Fruit fly (Drosophila melanogaster) whole organism, embryonic: ENCODE results near the gene CG3546.
A peak's percentile ranks its signal among the peaks of the same experiment; 100 is the strongest.

Source experiments
- CG10209 ChIP-seq: fragments of 200-800 bp; sonication (Bioruptor generic); optimal IDR thresholded peaks from 3 replicates; lab custom pipeline; 2017; ENCODE audit warnings: missing biosample characterization, mild to moderate bottlenecking, missing genetic modification characterization, missing genetic modification reagents
- CG10979 ChIP-seq: fragments of 200-800 bp; sonication (Bioruptor generic); optimal IDR thresholded peaks from 2 replicates; lab custom pipeline; 2018; ENCODE audit warnings: missing biosample characterization, mild to moderate bottlenecking, missing genetic modification characterization, moderate library complexity
- CG12071 ChIP-seq: fragments of 200-800 bp; sonication (Bioruptor generic); optimal IDR thresholded peaks from 3 replicates; lab custom pipeline; 2018; ENCODE audit warnings: missing biosample characterization, mild to moderate bottlenecking, missing genetic modification characterization
- CG12236 ChIP-seq: fragments of 200-800 bp; sonication (Bioruptor generic); optimal IDR thresholded peaks from 2 replicates; lab custom pipeline; 2016; ENCODE audit warnings: missing biosample characterization, missing genetic modification characterization
- CG14050 ChIP-seq: fragments of 200-800 bp; sonication (Bioruptor generic); IDR thresholded peaks from 3 replicates; pipeline ENCODE4 v1.3.6; 2022; ENCODE audit warnings: missing biosample characterization, missing genetic modification characterization
- CG14667 ChIP-seq: fragments of 200-800 bp; sonication (Bioruptor generic); IDR thresholded peaks from 2 replicates; pipeline ENCODE4 v1.3.6; 2022; ENCODE audit warnings: missing biosample characterization, missing genetic modification characterization
- CG14710 ChIP-seq: fragments of 200-800 bp; sonication (Bioruptor generic); optimal IDR thresholded peaks from 3 replicates; lab custom pipeline; 2019; ENCODE audit warnings: missing biosample characterization, mild to moderate bottlenecking, missing genetic modification characterization, moderate library complexity
- CG15514 ChIP-seq: fragments of 200-800 bp; sonication (Bioruptor generic); optimal IDR thresholded peaks from 3 replicates; lab custom pipeline; 2017; ENCODE audit warnings: missing biosample characterization, missing genetic modification characterization, mild to moderate bottlenecking, moderate library complexity, missing genetic modification reagents
- CG16779 ChIP-seq: fragments of 200-800 bp; sonication (Bioruptor generic); IDR thresholded peaks from 2 replicates; pipeline ENCODE4 v1.3.6; 2022; ENCODE audit warnings: missing biosample characterization, missing genetic modification characterization
- CG16815 ChIP-seq: fragments of 200-800 bp; sonication (Bioruptor generic); optimal IDR thresholded peaks from 3 replicates; lab custom pipeline; 2017; ENCODE audit warnings: missing biosample characterization, mild to moderate bottlenecking, missing genetic modification characterization
- CG17186 ChIP-seq: fragments of 200-800 bp; sonication (Bioruptor generic); optimal IDR thresholded peaks from 3 replicates; lab custom pipeline; 2017; ENCODE audit warnings: missing biosample characterization, missing genetic modification reagents, missing genetic modification characterization
- CG17612 ChIP-seq: fragments of 200-800 bp; sonication (Bioruptor generic); IDR thresholded peaks from 2 replicates; pipeline ENCODE4 v1.3.6; 2022; ENCODE audit warnings: missing biosample characterization, missing genetic modification characterization
- CG17829 ChIP-seq: fragments of 200-800 bp; optimal IDR thresholded peaks from 2 replicates; lab custom pipeline; 2019; ENCODE audit warnings: missing biosample characterization, mild to moderate bottlenecking, missing genetic modification characterization, moderate library complexity
- CG1792 ChIP-seq: fragments of 200-800 bp; sonication (Bioruptor generic); optimal IDR thresholded peaks from 2 replicates; lab custom pipeline; 2016; ENCODE audit warnings: missing biosample characterization, missing genetic modification characterization
- CG18599 ChIP-seq: fragments of 200-800 bp; sonication (Bioruptor generic); optimal IDR thresholded peaks from 3 replicates; lab custom pipeline; 2017; ENCODE audit warnings: missing biosample characterization, missing genetic modification characterization, mild to moderate bottlenecking, moderate library complexity, missing genetic modification reagents
- CG2116 ChIP-seq: fragments of 200-800 bp; sonication (Bioruptor generic); optimal IDR thresholded peaks from 3 replicates; lab custom pipeline; 2018; ENCODE audit warnings: missing biosample characterization, mild to moderate bottlenecking, missing genetic modification characterization
- CG2129 ChIP-seq: fragments of 200-800 bp; sonication (Bioruptor generic); IDR thresholded peaks from 2 replicates; pipeline ENCODE4 v1.3.6; 2022; ENCODE audit warnings: missing biosample characterization, missing genetic modification characterization; ENCODE audit not compliant: partially characterized antibody
- CG2875 ChIP-seq: fragments of 200-800 bp; sonication (Bioruptor generic); optimal IDR thresholded peaks from 2 replicates; lab custom pipeline; 2017; ENCODE audit warnings: missing biosample characterization, mild to moderate bottlenecking, missing genetic modification characterization, missing genetic modification reagents
- CG32772 ChIP-seq: fragments of 200-800 bp; sonication (Bioruptor generic); IDR thresholded peaks from 2 replicates; pipeline ENCODE4 v1.3.6; 2022; ENCODE audit warnings: missing biosample characterization, missing genetic modification characterization
- CG33213 ChIP-seq: fragments of 200-800 bp; sonication (Bioruptor generic); optimal IDR thresholded peaks from 3 replicates; lab custom pipeline; 2016; ENCODE audit warnings: missing biosample characterization, missing genetic modification characterization
- CG7987 ChIP-seq: fragments of 200-800 bp; sonication (Bioruptor generic); optimal IDR thresholded peaks from 2 replicates; lab custom pipeline; 2018; ENCODE audit warnings: missing biosample characterization, mild to moderate bottlenecking, missing genetic modification characterization, moderate library complexity
- CG9797 ChIP-seq: fragments of 200-800 bp; sonication (Bioruptor generic); optimal IDR thresholded peaks from 3 replicates; lab custom pipeline; 2018; ENCODE audit warnings: missing biosample characterization, mild to moderate bottlenecking, missing genetic modification characterization
- CG9932 ChIP-seq: fragments of 200-800 bp; sonication (Bioruptor generic); IDR thresholded peaks from 2 replicates; pipeline ENCODE4 v1.3.6; 2022; ENCODE audit warnings: missing biosample characterization, missing genetic modification characterization
- CTCF ChIP-seq: fragments of 200-800 bp; sonication (Bioruptor generic); optimal IDR thresholded peaks from 2 replicates; lab custom pipeline; 2017; ENCODE audit warnings: missing biosample characterization, mild to moderate bottlenecking, missing genetic modification characterization, moderate library complexity
- D19B ChIP-seq: fragments of 200-800 bp; sonication (Bioruptor generic); optimal IDR thresholded peaks from 2 replicates; lab custom pipeline; 2017; ENCODE audit warnings: missing biosample characterization, mild to moderate bottlenecking, missing genetic modification characterization
- Dref ChIP-seq: fragments of 200-800 bp; sonication (Bioruptor generic); IDR thresholded peaks from 2 replicates; pipeline ENCODE4 v1.3.6; 2022; ENCODE audit warnings: missing biosample characterization, missing genetic modification characterization
- Ets65A ChIP-seq: fragments of 200-800 bp; sonication (Bioruptor generic); peaks from one replicate; lab custom pipeline; 2016; ENCODE audit warnings: missing biosample characterization, missing genetic modification characterization
- Fer3 ChIP-seq: fragments of 200-800 bp; sonication (Bioruptor generic); optimal IDR thresholded peaks from 2 replicates; lab custom pipeline; 2018; ENCODE audit warnings: missing biosample characterization, mild to moderate bottlenecking, missing genetic modification characterization, moderate library complexity
- HLH4C ChIP-seq: fragments of 200-800 bp; sonication (Bioruptor generic); IDR thresholded peaks from 3 replicates; pipeline ENCODE4 v1.3.6; 2022; ENCODE audit warnings: missing biosample characterization, missing genetic modification characterization; ENCODE audit not compliant: partially characterized antibody
- PHDP ChIP-seq: fragments of 200-800 bp; sonication (Bioruptor generic); optimal IDR thresholded peaks from 3 replicates; lab custom pipeline; 2018; ENCODE audit warnings: missing biosample characterization, mild to moderate bottlenecking, missing genetic modification characterization, moderate library complexity
- Sry-δ ChIP-seq: fragments of 200-800 bp; sonication (Bioruptor generic); optimal IDR thresholded peaks from 2 replicates; lab custom pipeline; 2016; ENCODE audit warnings: missing biosample characterization, missing genetic modification characterization
- Tbp ChIP-seq: fragments of >200 bp; optimal IDR thresholded peaks from 2 replicates; lab custom pipeline; 2018; ENCODE audit warnings: missing biosample characterization, missing genetic modification characterization
- Usf ChIP-seq: fragments of 200-800 bp; sonication (Bioruptor generic); optimal IDR thresholded peaks from 2 replicates; lab custom pipeline; 2017; ENCODE audit warnings: missing genotype, missing biosample characterization, missing genetic modification characterization
- bcd ChIP-seq: fragments of 200-800 bp; sonication (Bioruptor generic); optimal IDR thresholded peaks from 2 replicates; lab custom pipeline; 2017; ENCODE audit warnings: missing biosample characterization, mild to moderate bottlenecking, missing genetic modification characterization
- cas ChIP-seq: fragments of 200-800 bp; sonication (Bioruptor generic); IDR thresholded peaks from 2 replicates; pipeline ENCODE4 v1.3.6; 2022; ENCODE audit warnings: missing biosample characterization, missing genetic modification characterization
- dan ChIP-seq: fragments of 200-800 bp; sonication (Bioruptor generic); IDR thresholded peaks from 2 replicates; pipeline ENCODE4 v1.3.6; 2022; ENCODE audit warnings: missing biosample characterization, missing genetic modification characterization
- dysf ChIP-seq: fragments of 200-800 bp; sonication (Bioruptor generic); IDR thresholded peaks from 3 replicates; pipeline ENCODE4 v1.3.6; 2022; ENCODE audit warnings: missing biosample characterization, missing genetic modification characterization
- gem ChIP-seq: fragments of 200-800 bp; sonication (Bioruptor generic); optimal IDR thresholded peaks from 2 replicates; lab custom pipeline; 2019; ENCODE audit warnings: missing biosample characterization, mild to moderate bottlenecking, missing genetic modification characterization, moderate library complexity
- mirr ChIP-seq: fragments of 200-800 bp; sonication (Bioruptor generic); optimal IDR thresholded peaks from 3 replicates; lab custom pipeline; 2018; ENCODE audit warnings: missing biosample characterization, mild to moderate bottlenecking, missing genetic modification characterization
- nau ChIP-seq: fragments of 200-800 bp; sonication (Bioruptor generic); optimal IDR thresholded peaks from 3 replicates; lab custom pipeline; 2017; ENCODE audit warnings: missing biosample characterization, mild to moderate bottlenecking, missing genetic modification characterization, missing genetic modification reagents
- org-1 ChIP-seq: fragments of 200-800 bp; sonication (Bioruptor generic); optimal IDR thresholded peaks from 2 replicates; lab custom pipeline; 2017; ENCODE audit warnings: missing biosample characterization, missing genetic modification characterization
- otp ChIP-seq: fragments of 200-800 bp; sonication (Bioruptor generic); IDR thresholded peaks from 3 replicates; pipeline ENCODE4, ENCODE4 v1.3.6; 2022; ENCODE audit warnings: missing biosample characterization, missing genetic modification characterization
- pho ChIP-seq: fragments of 200-800 bp; sonication (Bioruptor generic); optimal IDR thresholded peaks from 2 replicates; lab custom pipeline; 2016; ENCODE audit warnings: missing biosample characterization, missing genetic modification characterization
- pita ChIP-seq: fragments of 200-800 bp; sonication (Bioruptor generic); optimal IDR thresholded peaks from 2 replicates; lab custom pipeline; 2017; ENCODE audit warnings: missing biosample characterization, mild to moderate bottlenecking, missing genetic modification characterization
- ranshi ChIP-seq: fragments of 200-800 bp; sonication (Bioruptor generic); IDR thresholded peaks from 2 replicates; pipeline ENCODE4 v1.3.6; 2022; ENCODE audit warnings: missing biosample characterization, missing genetic modification characterization
- rib ChIP-seq: fragments of 200-800 bp; sonication (Bioruptor generic); IDR thresholded peaks from 2 replicates; pipeline ENCODE4 v1.3.6; 2022; ENCODE audit warnings: missing biosample characterization, missing genetic modification characterization
- row ChIP-seq: fragments of 200-800 bp; sonication (Bioruptor generic); IDR thresholded peaks from 3 replicates; pipeline ENCODE4 v1.3.6; 2022; ENCODE audit warnings: missing biosample characterization, missing genetic modification characterization
- salm ChIP-seq: fragments of 200-800 bp; sonication (Bioruptor generic); optimal IDR thresholded peaks from 2 replicates; lab custom pipeline; 2018; ENCODE audit warnings: missing biosample characterization, mild to moderate bottlenecking, missing genetic modification characterization
- sima ChIP-seq: fragments of 200-800 bp; sonication (Bioruptor generic); optimal IDR thresholded peaks from 2 replicates; lab custom pipeline; 2016; ENCODE audit warnings: missing biosample characterization, missing genetic modification characterization
- slp2 ChIP-seq: fragments of 200-800 bp; sonication (Bioruptor generic); optimal IDR thresholded peaks from 2 replicates; lab custom pipeline; 2016; ENCODE audit warnings: missing biosample characterization, missing genetic modification characterization
- tup ChIP-seq: fragments of 200-800 bp; sonication (Bioruptor generic); optimal IDR thresholded peaks from 2 replicates; lab custom pipeline; 2016; ENCODE audit warnings: missing biosample characterization, mild to moderate bottlenecking, missing genetic modification characterization, moderate library complexity
- zf30C ChIP-seq: fragments of 200-800 bp; sonication (Bioruptor generic); optimal IDR thresholded peaks from 3 replicates; lab custom pipeline; 2018; ENCODE audit warnings: missing biosample characterization, mild to moderate bottlenecking, missing genetic modification characterization

The CG3546 gene

DNA sequence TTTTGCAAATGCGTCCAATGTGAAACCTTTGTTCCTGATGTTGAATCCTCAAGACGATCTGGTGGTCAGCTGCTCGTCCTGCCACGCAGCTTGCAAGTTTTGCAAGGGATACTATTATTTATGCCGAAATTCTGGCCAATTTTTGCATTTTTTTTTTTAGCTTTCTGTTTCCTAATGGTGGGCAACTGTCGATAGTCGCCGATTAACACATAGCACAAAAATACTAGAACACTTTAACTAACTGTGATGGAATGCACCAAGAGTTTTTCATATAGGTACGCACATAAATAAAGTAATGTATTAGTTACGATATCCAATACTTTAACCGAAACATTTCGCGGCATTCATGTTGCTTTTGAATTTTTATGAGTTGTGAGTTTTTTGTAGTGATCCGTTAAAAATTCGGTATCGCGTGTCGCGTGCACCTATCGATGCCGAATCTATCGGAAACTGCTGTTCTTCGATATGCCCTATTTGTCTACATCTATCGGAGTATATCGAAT is 17.4 kb upstream of the CG3546 start, which contains the start of the genes rb and CHOp24 (continued):
- TF ChIP-seq gem (tag; lab: Kevin White, UChicago) = no peak
- no peak for TF ChIP-seq CG32772 (GFP tag; lab: Robert Waterston, UW)
- no peak for TF ChIP-seq CG2875 (GFP tag; lab: Kevin White, UChicago)
- no peak for TF ChIP-seq CG16815 (GFP tag; lab: Kevin White, UChicago)
- TF ChIP-seq tup (GFP tag; lab: Kevin White, UChicago) = no peak
- TF ChIP-seq Dref (GFP tag; lab: Robert Waterston, UW) = peak; percentile 83
- TF ChIP-seq CG16779 (GFP tag; lab: Robert Waterston, UW) = no peak
- TF ChIP-seq CG18599 (GFP tag; lab: Kevin White, UChicago) = no peak
- TF ChIP-seq row (GFP tag; lab: Robert Waterston, UW) = peak; percentile 80
- TF ChIP-seq cas (GFP tag; lab: Robert Waterston, UW) = no peak
- TF ChIP-seq CG9932 (GFP tag; lab: Robert Waterston, UW) = peak; percentile 52
- TF ChIP-seq CG17829 (tag; lab: Kevin White, UChicago) = peak; percentile 31
- no peak for TF ChIP-seq CG14667 (GFP tag; lab: Robert Waterston, UW)
- no peak for TF ChIP-seq CG14050 (GFP tag; lab: Robert Waterston, UW)
- peak; percentile 84 for TF ChIP-seq CG2116
- no peak for TF ChIP-seq org-1 (GFP tag; lab: Kevin White, UChicago)
- no peak for TF ChIP-seq Fer3
- TF ChIP-seq HLH4C (GFP tag; lab: Robert Waterston, UW) = peak; percentile 98
- TF ChIP-seq CG2129 = peak; percentile 72; the same call in 1 of the 2 replicates
- no peak for TF ChIP-seq rib (GFP tag; lab: Robert Waterston, UW)
- TF ChIP-seq CG12236 (GFP tag; lab: Kevin White, UChicago) = no peak
- TF ChIP-seq CTCF (GFP tag; lab: Kevin White, UChicago) = peak; percentile 34
- peak; percentile 86 for TF ChIP-seq CG17186 (GFP tag; lab: Kevin White, UChicago)
- no peak for TF ChIP-seq CG10209 (GFP tag; lab: Kevin White, UChicago)
- TF ChIP-seq dan (GFP tag; lab: Robert Waterston, UW) = no peak
- TF ChIP-seq zf30C (GFP tag; lab: Kevin White, UChicago) = no peak
- no peak for TF ChIP-seq nau (GFP tag; lab: Kevin White, UChicago)
- no peak for TF ChIP-seq sima (GFP tag; lab: Kevin White, UChicago)
- TF ChIP-seq bcd (GFP tag; lab: Kevin White, UChicago) = no peak
- TF ChIP-seq PHDP (tag; lab: Kevin White, UChicago) = no peak
- no peak for TF ChIP-seq CG10979 (tag; lab: Kevin White, UChicago)
- no peak for TF ChIP-seq CG1792 (GFP tag; lab: Kevin White, UChicago)
- no peak for TF ChIP-seq CG12071 (GFP tag; lab: Kevin White, UChicago)
- TF ChIP-seq CG9797 (GFP tag; lab: Kevin White, UChicago) = peak; percentile 68
- no peak for TF ChIP-seq Tbp (GFP tag; lab: Kevin White, UChicago)
- TF ChIP-seq CG7987 (GFP tag; lab: Kevin White, UChicago) = no peak
- no peak for TF ChIP-seq CG17612 (GFP tag; lab: Robert Waterston, UW)
- no peak for TF ChIP-seq dysf (GFP tag; lab: Robert Waterston, UW)
- no peak for TF ChIP-seq CG33213 (GFP tag; lab: Kevin White, UChicago)
- TF ChIP-seq Ets65A (GFP tag; lab: Kevin White, UChicago) = peak; percentile 31
- no peak for TF ChIP-seq pita (GFP tag; lab: Kevin White, UChicago)
- peak; percentile 92 for TF ChIP-seq Sry-δ (GFP tag; lab: Kevin White, UChicago)
- TF ChIP-seq D19B (GFP tag; lab: Kevin White, UChicago) = no peak
- TF ChIP-seq Usf = no peak
- no peak for TF ChIP-seq otp (GFP tag; lab: Robert Waterston, UW)
- peak; percentile 23 for TF ChIP-seq pho (GFP tag; lab: Kevin White, UChicago)
- TF ChIP-seq salm (tag; lab: Kevin White, UChicago) = no peak
- TF ChIP-seq CG15514 (GFP tag; lab: Kevin White, UChicago) = no peak
- no peak for TF ChIP-seq ranshi
- no peak for TF ChIP-seq slp2 (GFP tag; lab: Kevin White, UChicago)
- peak; percentile 64 for TF ChIP-seq CG14710
- no peak for TF ChIP-seq mirr (GFP tag; lab: Kevin White, UChicago)
